Fruit fly (Drosophila melanogaster) whole organism: ENCODE results near the gene Nup154.

Experiments
- Dll ChIP-seq: fragments of >200 bp; optimal IDR thresholded peaks from 2 replicates; lab custom pipeline; 2017
- pan ChIP-seq: fragments of >200 bp; optimal IDR thresholded peaks from 2 replicates; lab custom pipeline; 2017
- psq ChIP-seq: fragments of >200 bp; optimal IDR thresholded peaks from 2 replicates; lab custom pipeline; 2017

DNA sequence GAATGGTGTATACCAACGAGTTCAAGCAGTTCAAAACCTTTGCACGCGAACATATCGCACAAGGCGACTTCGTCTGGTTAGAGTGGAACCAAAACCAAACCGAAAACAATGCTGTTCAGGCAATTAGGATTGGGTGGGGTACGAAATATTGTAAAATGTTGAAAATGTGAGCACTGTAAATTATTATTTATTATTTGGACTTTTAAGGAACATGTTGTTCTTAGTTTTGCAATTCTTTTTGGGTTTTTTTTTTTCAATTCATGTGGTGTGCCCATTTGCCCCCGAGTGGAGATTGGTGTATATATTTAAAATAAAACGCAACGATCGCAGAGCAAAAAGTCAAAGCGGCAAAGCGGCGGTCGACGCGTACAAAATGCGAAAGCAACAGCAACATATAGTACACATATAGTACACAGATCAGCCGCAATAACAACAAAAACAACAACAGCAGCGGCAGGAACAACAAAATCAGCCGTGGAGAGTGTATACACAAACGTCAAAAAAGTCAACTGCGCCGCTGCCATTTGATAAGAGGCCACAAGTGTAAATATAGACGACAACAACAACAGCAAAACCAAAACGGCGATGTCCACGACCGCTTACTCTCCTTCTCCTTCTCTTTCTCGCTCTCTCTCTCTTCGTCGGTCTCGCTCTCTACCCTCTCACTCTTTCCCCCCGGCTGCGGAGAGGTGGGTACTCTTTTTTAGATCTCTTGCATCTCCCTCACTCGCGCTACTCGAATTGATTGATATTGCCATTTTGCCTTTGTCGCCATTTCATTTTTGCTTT, 40.3 kb downstream of the Nup154 start:
- TF ChIP-seq psq (lab: Kevin White, UChicago) (no peak), Dll (peak; percentile 56), pan (lab: Kevin White, UChicago) (no peak)
